Fruit fly (Drosophila melanogaster) whole organism, prepupa: Measurements from ENCODE around the gene CG13288.

Source experiments
- Blimp-1 ChIP-seq: fragments of 200-800 bp; sonication (Bioruptor generic); optimal IDR thresholded peaks from 3 replicates; lab custom pipeline; 2017; ENCODE audit warnings: missing biosample characterization, missing genetic modification characterization, mild to moderate bottlenecking, moderate library complexity, missing genetic modification reagents
- CG10631 ChIP-seq: fragments of 200-800 bp; sonication (Bioruptor generic); optimal IDR thresholded peaks from 2 replicates; lab custom pipeline; 2016; ENCODE audit warnings: missing biosample characterization, missing genetic modification characterization
- CG11762 ChIP-seq: fragments of 200-800 bp; sonication (Bioruptor generic); optimal IDR thresholded peaks from 3 replicates; lab custom pipeline; 2016; ENCODE audit warnings: missing biosample characterization, missing genetic modification characterization; ENCODE audit not compliant: insufficient read depth
- CG11902 ChIP-seq: fragments of 200-800 bp; sonication (Bioruptor generic); optimal IDR thresholded peaks from 3 replicates; lab custom pipeline; 2016; ENCODE audit warnings: missing biosample characterization, missing genetic modification characterization
- CG15336 ChIP-seq: fragments of 200-800 bp; sonication (Bioruptor generic); IDR thresholded peaks from 2 replicates; pipeline ENCODE4 v1.3.6; 2022; ENCODE audit warnings: missing biosample characterization, missing genetic modification characterization
- CG1621 ChIP-seq: fragments of 200-800 bp; sonication (Bioruptor generic); optimal IDR thresholded peaks from 3 replicates; lab custom pipeline; 2018; ENCODE audit warnings: missing biosample characterization, mild to moderate bottlenecking, missing genetic modification characterization
- CG16779 ChIP-seq: fragments of 200-800 bp; sonication (Bioruptor generic); optimal IDR thresholded peaks from 3 replicates; lab custom pipeline; 2017; ENCODE audit warnings: missing biosample characterization, mild to moderate bottlenecking, missing genetic modification characterization
- CG31627 ChIP-seq: fragments of 200-800 bp; sonication (Bioruptor generic); optimal IDR thresholded peaks from 3 replicates; lab custom pipeline; 2016; ENCODE audit warnings: missing biosample characterization, missing genetic modification characterization
- CG32006 ChIP-seq: fragments of 200-800 bp; sonication (Bioruptor generic); optimal IDR thresholded peaks from 3 replicates; lab custom pipeline; 2017; ENCODE audit warnings: missing biosample characterization, mild to moderate bottlenecking, missing genetic modification characterization
- CG3919 ChIP-seq: fragments of 200-800 bp; sonication (Bioruptor generic); optimal IDR thresholded peaks from 3 replicates; lab custom pipeline; 2016; ENCODE audit warnings: missing biosample characterization, missing genetic modification characterization
- CG4318 ChIP-seq: fragments of 200-800 bp; sonication (Bioruptor generic); optimal IDR thresholded peaks from 3 replicates; lab custom pipeline; 2017; ENCODE audit warnings: missing biosample characterization, mild to moderate bottlenecking, missing genetic modification characterization
- CG6163 ChIP-seq: fragments of 200-800 bp; sonication (Bioruptor generic); IDR thresholded peaks from 3 replicates; pipeline ENCODE4 v1.3.6; 2022; ENCODE audit warnings: missing biosample characterization, missing genetic modification characterization
- CG6276 ChIP-seq: fragments of 200-800 bp; sonication (Bioruptor generic); optimal IDR thresholded peaks from 2 replicates; lab custom pipeline; 2017; ENCODE audit warnings: missing biosample characterization, mild to moderate bottlenecking, missing genetic modification characterization
- CG6792 ChIP-seq: fragments of 200-800 bp; sonication (Bioruptor generic); optimal IDR thresholded peaks from 3 replicates; lab custom pipeline; 2016; ENCODE audit warnings: missing biosample characterization, missing genetic modification characterization
- CG6808 ChIP-seq: fragments of 200-800 bp; sonication (Bioruptor generic); optimal IDR thresholded peaks from 3 replicates; lab custom pipeline; 2017; ENCODE audit warnings: missing biosample characterization, missing genetic modification characterization, mild to moderate bottlenecking, moderate library complexity, missing genetic modification reagents
- CG7368 ChIP-seq: fragments of 200-800 bp; sonication (Bioruptor generic); optimal IDR thresholded peaks from 3 replicates; lab custom pipeline; 2016; ENCODE audit warnings: missing biosample characterization, missing genetic modification characterization
- CG8119 ChIP-seq: fragments of 200-800 bp; sonication (Bioruptor generic); IDR thresholded peaks from 3 replicates; pipeline ENCODE4 v1.3.6; 2022; ENCODE audit warnings: missing biosample characterization, missing genetic modification characterization
- CG8632 ChIP-seq: fragments of 200-800 bp; sonication (Bioruptor generic); optimal IDR thresholded peaks from 3 replicates; lab custom pipeline; 2016; ENCODE audit warnings: missing biosample characterization, missing genetic modification characterization
- CG9139 ChIP-seq: fragments of 200-800 bp; sonication (Bioruptor generic); optimal IDR thresholded peaks from 3 replicates; lab custom pipeline; 2017; ENCODE audit warnings: missing biosample characterization, mild to moderate bottlenecking, missing genetic modification characterization
- Eip75B ChIP-seq: fragments of 200-800 bp; sonication (Bioruptor generic); optimal IDR thresholded peaks from 3 replicates; lab custom pipeline; 2016; ENCODE audit warnings: missing biosample characterization, missing genetic modification characterization
- Ets21C ChIP-seq: fragments of 200-800 bp; sonication (Bioruptor generic); optimal IDR thresholded peaks from 3 replicates; lab custom pipeline; 2016; ENCODE audit warnings: missing biosample characterization, missing genetic modification characterization
- Ets96B ChIP-seq: fragments of 200-800 bp; optimal IDR thresholded peaks from 2 replicates; lab custom pipeline; 2019; ENCODE audit warnings: missing biosample characterization, mild to moderate bottlenecking, missing genetic modification characterization, moderate library complexity
- Gug ChIP-seq: fragments of 200-800 bp; sonication (Bioruptor generic); IDR thresholded peaks from 2 replicates; pipeline ENCODE4 v1.3.6; 2022; ENCODE audit warnings: missing biosample characterization, missing genetic modification characterization
- Hr38 ChIP-seq: sonication (Bioruptor generic); optimal IDR thresholded peaks from 2 replicates; lab custom pipeline; 2016; ENCODE audit warnings: missing biosample characterization, missing genetic modification characterization
- Hr4 ChIP-seq: fragments of 200-800 bp; sonication (Bioruptor generic); optimal IDR thresholded peaks from 3 replicates; lab custom pipeline; 2016; ENCODE audit warnings: missing biosample characterization, missing genetic modification characterization
- Met ChIP-seq: fragments of 200-800 bp; sonication (Bioruptor generic); optimal IDR thresholded peaks from 3 replicates; lab custom pipeline; 2016; ENCODE audit warnings: missing biosample characterization, missing genetic modification characterization
- OdsH ChIP-seq: fragments of 200-800 bp; sonication (Bioruptor generic); optimal IDR thresholded peaks from 3 replicates; lab custom pipeline; 2016; ENCODE audit warnings: missing biosample characterization, missing genetic modification characterization
- Smox ChIP-seq: fragments of 200-800 bp; sonication (Bioruptor generic); optimal IDR thresholded peaks from 3 replicates; lab custom pipeline; 2016; ENCODE audit warnings: missing biosample characterization, missing genetic modification characterization
- Sox102F ChIP-seq: fragments of 200-800 bp; sonication (Bioruptor generic); optimal IDR thresholded peaks from 2 replicates; lab custom pipeline; 2016; ENCODE audit warnings: missing biosample characterization, mild to moderate bottlenecking, missing genetic modification characterization
- Sox14 ChIP-seq: fragments of 200-800 bp; sonication (Bioruptor generic); optimal IDR thresholded peaks from 3 replicates; lab custom pipeline; 2016; ENCODE audit warnings: missing biosample characterization, missing genetic modification characterization
- Sox15 ChIP-seq: fragments of 200-800 bp; sonication (Bioruptor generic); optimal IDR thresholded peaks from 3 replicates; lab custom pipeline; 2016; ENCODE audit warnings: missing biosample characterization, missing genetic modification characterization
- acj6 ChIP-seq: fragments of 200-800 bp; sonication (Bioruptor generic); optimal IDR thresholded peaks from 3 replicates; lab custom pipeline; 2016; ENCODE audit warnings: missing biosample characterization, missing genetic modification characterization
- cyc ChIP-seq: fragments of 200-800 bp; sonication (Bioruptor generic); optimal IDR thresholded peaks from 3 replicates; lab custom pipeline; 2016; ENCODE audit warnings: missing biosample characterization, missing genetic modification characterization
- dsx ChIP-seq: fragments of 200-800 bp; optimal IDR thresholded peaks from 3 replicates; lab custom pipeline; 2019; ENCODE audit warnings: missing biosample characterization, mild to moderate bottlenecking, missing genetic modification characterization, moderate library complexity; ENCODE audit not compliant: poor library complexity, severe bottlenecking
- eg ChIP-seq: fragments of 200-800 bp; sonication (Bioruptor generic); IDR thresholded peaks from 3 replicates; pipeline ENCODE4 v1.3.6; 2022; ENCODE audit warnings: missing biosample characterization, missing genetic modification characterization
- esn ChIP-seq: fragments of 200-800 bp; sonication (Bioruptor generic); optimal IDR thresholded peaks from 2 replicates; lab custom pipeline; 2016; ENCODE audit warnings: missing biosample characterization, mild to moderate bottlenecking, missing genetic modification characterization, moderate library complexity
- fd59A ChIP-seq: fragments of 200-800 bp; sonication (Bioruptor generic); optimal IDR thresholded peaks from 2 replicates; lab custom pipeline; 2017; ENCODE audit warnings: missing biosample characterization, mild to moderate bottlenecking, missing genetic modification characterization, missing genetic modification reagents
- fd85E ChIP-seq: fragments of 200-800 bp; sonication (Bioruptor generic); optimal IDR thresholded peaks from 3 replicates; lab custom pipeline; 2016; ENCODE audit warnings: missing biosample characterization, missing genetic modification characterization
- fkh ChIP-seq: fragments of 200-800 bp; sonication (Bioruptor generic); optimal IDR thresholded peaks from 3 replicates; lab custom pipeline; 2017; ENCODE audit warnings: missing biosample characterization, mild to moderate bottlenecking, missing genetic modification characterization, moderate library complexity
- lz ChIP-seq: fragments of 200-800 bp; sonication (Bioruptor generic); optimal IDR thresholded peaks from 3 replicates; lab custom pipeline; 2016; ENCODE audit warnings: missing biosample characterization, missing genetic modification characterization
- net ChIP-seq: fragments of 200-800 bp; sonication (Bioruptor generic); optimal IDR thresholded peaks from 3 replicates; lab custom pipeline; 2016; ENCODE audit warnings: missing biosample characterization, missing genetic modification characterization
- pdm3 ChIP-seq: fragments of 200-800 bp; sonication (Bioruptor generic); optimal IDR thresholded peaks from 3 replicates; lab custom pipeline; 2016; ENCODE audit warnings: missing biosample characterization, missing genetic modification characterization
- salr ChIP-seq, 2 experiments: fragments of 200-800 bp; sonication (Bioruptor generic); optimal IDR thresholded peaks; 3 replicates each; lab custom pipeline; 2016 to 2018; ENCODE audit warnings: missing biosample characterization in 2 of 2, missing genetic modification characterization in 2 of 2, mild to moderate bottlenecking in 1 of 2
- spab ChIP-seq: fragments of 200-800 bp; sonication (Bioruptor generic); optimal IDR thresholded peaks from 2 replicates; lab custom pipeline; 2017; ENCODE audit warnings: missing biosample characterization, mild to moderate bottlenecking, missing genetic modification characterization, missing genetic modification reagents
- vri ChIP-seq: fragments of 200-800 bp; sonication (Bioruptor generic); optimal IDR thresholded peaks from 3 replicates; lab custom pipeline; 2016; ENCODE audit warnings: missing biosample characterization, mild to moderate bottlenecking, missing genetic modification characterization

CG13288 gene

dm6 chr3L:5923646-5924122 is 16.5 kb downstream of the CG13288 start, which contains the start of gene CG33523:
CG33523 (plus strand) TSS chr3L:5923862.
- TF ChIP-seq pdm3 (GFP tag; lab: Kevin White, UChicago) (no peak), acj6 (GFP tag; lab: Kevin White, UChicago) (no peak), CG8632 (GFP tag; lab: Kevin White, UChicago) (no peak), Sox15 (GFP tag; lab: Kevin White, UChicago) (no peak), Ets96B (tag; lab: Kevin White, UChicago) (no peak), CG8119 (no peak), CG7368 (no peak), CG11902 (no peak), Blimp-1 (no peak), salr (GFP tag; optimal IDR thresholded peaks at IDR 0.05; lab: Kevin White, UChicago) (no peak), eg (GFP tag; lab: Robert Waterston, UW) (no peak), fd59A (GFP tag; lab: Kevin White, UChicago) (no peak), net (GFP tag; lab: Kevin White, UChicago) (no peak), CG6276 (GFP tag; lab: Kevin White, UChicago) (no peak)

- TF ChIP-seq Smox (GFP tag; lab: Kevin White, UChicago) (peak; percentile 8), dsx (peak; percentile 14), Sox102F (GFP tag; lab: Kevin White, UChicago) (peak; percentile 35), CG16779 (peak; percentile 29), acj6 (GFP tag; lab: Kevin White, UChicago) (peak; percentile 22), net (GFP tag; lab: Kevin White, UChicago) (peak; percentile 11), Sox15 (GFP tag; lab: Kevin White, UChicago) (no peak), Ets96B (tag; lab: Kevin White, UChicago) (no peak), Ets21C (no peak), CG15336 (GFP tag; lab: Robert Waterston, UW) (peak; percentile 37; the same call in 1 of the 2 replicates), cyc (GFP tag; lab: Kevin White, UChicago) (no peak), CG1621 (tag; lab: Kevin White, UChicago) (peak; percentile 46), fd59A (GFP tag; lab: Kevin White, UChicago) (no peak), CG3919 (GFP tag; lab: Kevin White, UChicago) (peak; percentile 58), CG11762 (no peak), vri (GFP tag; lab: Kevin White, UChicago) (peak; percentile 54), Gug (GFP tag; lab: Robert Waterston, UW) (no peak), CG31627 (peak; percentile 23), Hr38 (GFP tag; lab: Kevin White, UChicago) (no peak), CG6792 (GFP tag; lab: Kevin White, UChicago) (no peak), OdsH (GFP tag; lab: Kevin White, UChicago) (peak; percentile 33), CG6163 (GFP tag; lab: Robert Waterston, UW) (peak; percentile 54; the same call in 2 of the 3 replicates), Met (peak; percentile 19), eg (GFP tag; lab: Robert Waterston, UW) (peak; percentile 59; the same call in 1 of the 3 replicates), fd85E (GFP tag; lab: Kevin White, UChicago) (no peak), Blimp-1 (peak; percentile 97), CG8119 (no peak; the same call in 2 of the 3 replicates), CG9139 (GFP tag; lab: Kevin White, UChicago) (peak; percentile 0), CG6808 (GFP tag; lab: Kevin White, UChicago) (no peak), fkh (GFP tag; lab: Kevin White, UChicago) (no peak), esn (GFP tag; lab: Kevin White, UChicago) (peak; percentile 42), CG32006 (GFP tag; lab: Kevin White, UChicago) (peak; percentile 22), CG4318 (GFP tag; lab: Kevin White, UChicago) (no peak), salr (GFP tag; optimal IDR thresholded peaks at IDR 0.05; lab: Kevin White, UChicago) (no peak), Sox14 (GFP tag; lab: Kevin White, UChicago) (peak; percentile 22), Eip75B (peak; percentile 1), lz (GFP tag; lab: Kevin White, UChicago) (peak; percentile 27), spab (GFP tag; lab: Kevin White, UChicago) (no peak), CG10631 (peak; percentile 6), CG11902 (no peak), pdm3 (GFP tag; lab: Kevin White, UChicago) (peak; percentile 36), Hr4 (GFP tag; lab: Kevin White, UChicago) (peak; percentile 48)
Observed at dm6 chr3L:5926015-5926988, 19.1 kb downstream of the CG13288 start.
